Worm (Caenorhabditis elegans) whole organism, late embryonic: ENCODE measurements around the gene dhrr-1.

Experiments used
- C08G9.2 ChIP-seq: sonication (generic microtip); optimal IDR thresholded peaks from 2 replicates; lab custom pipeline; 2016; ENCODE audit warnings: mild to moderate bottlenecking, missing genetic modification characterization, moderate library complexity, missing compliant biosample characterization
- ceh-19 ChIP-seq: fragments of 200-800 bp; sonication (Bioruptor generic); optimal IDR thresholded peaks from 2 replicates; lab custom pipeline; 2018; ENCODE audit warnings: mild to moderate bottlenecking, missing genetic modification characterization, missing compliant biosample characterization
- ceh-31 ChIP-seq: sonication (generic microtip); optimal IDR thresholded peaks from 2 replicates; lab custom pipeline; 2016; ENCODE audit warnings: missing genetic modification characterization, missing compliant biosample characterization
- pqm-1 ChIP-seq: sonication (generic microtip); optimal IDR thresholded peaks from 2 replicates; lab custom pipeline; 2016; ENCODE audit warnings: missing genetic modification characterization, missing compliant biosample characterization
- rnt-1 ChIP-seq: sonication (generic microtip); optimal IDR thresholded peaks from 2 replicates; lab custom pipeline; 2016; ENCODE audit warnings: missing genetic modification characterization, missing compliant biosample characterization

DNA sequence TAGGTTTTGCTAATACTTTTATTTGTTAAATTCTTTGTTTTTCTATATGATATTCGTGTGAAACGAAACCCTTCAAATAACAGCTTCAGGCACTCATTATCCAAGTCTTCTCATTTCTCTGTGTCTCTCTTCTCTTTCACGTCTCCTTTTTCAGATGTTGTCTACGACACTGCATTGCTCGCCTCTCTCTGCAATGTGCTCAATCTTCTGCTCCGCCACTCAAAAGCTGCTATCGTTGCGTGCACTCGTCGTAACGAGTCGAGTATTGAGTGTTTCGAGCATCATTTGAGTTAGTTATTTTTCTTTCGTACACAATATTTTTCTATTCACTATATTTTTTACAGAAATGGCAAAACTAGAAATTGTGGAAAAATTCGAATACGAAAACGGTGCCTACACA, 28.7 kb downstream of the dhrr-1 start:
- TF ChIP-seq pqm-1 (tag; lab: Kevin White, UChicago): no peak
- TF ChIP-seq rnt-1 (tag; lab: Kevin White, UChicago): no peak
- TF ChIP-seq C08G9.2 (tag; lab: Kevin White, UChicago): no peak
- no peak for TF ChIP-seq ceh-31
- TF ChIP-seq ceh-19: no peak
